Worm (Caenorhabditis elegans) whole organism, midembryonic: ENCODE data around the gene glb-19.

Experiments
- T22C8.4 ChIP-seq: fragments of 200-800 bp; sonication (Bioruptor generic); IDR thresholded peaks from 2 replicates; pipeline ENCODE4 v1.3.6; 2022; ENCODE audit warnings: missing genetic modification characterization, missing compliant biosample characterization
- cog-1 ChIP-seq: sonication (generic microtip); optimal IDR thresholded peaks from 2 replicates; lab custom pipeline; 2016; ENCODE audit warnings: missing genetic modification characterization, missing compliant biosample characterization
- ref-1 ChIP-seq: fragments of 200-800 bp; sonication (Bioruptor generic); conservative IDR thresholded peaks from 2 replicates; pipeline ENCODE4 v1.3.6; 2022; ENCODE audit warnings: missing genetic modification reagents, missing genetic modification characterization, missing compliant biosample characterization
- tab-1 ChIP-seq: fragments of 200-800 bp; sonication (Bioruptor generic); IDR thresholded peaks from 2 replicates; pipeline ENCODE4 v1.3.6; 2022; ENCODE audit warnings: missing genetic modification characterization, missing compliant biosample characterization

DNA sequence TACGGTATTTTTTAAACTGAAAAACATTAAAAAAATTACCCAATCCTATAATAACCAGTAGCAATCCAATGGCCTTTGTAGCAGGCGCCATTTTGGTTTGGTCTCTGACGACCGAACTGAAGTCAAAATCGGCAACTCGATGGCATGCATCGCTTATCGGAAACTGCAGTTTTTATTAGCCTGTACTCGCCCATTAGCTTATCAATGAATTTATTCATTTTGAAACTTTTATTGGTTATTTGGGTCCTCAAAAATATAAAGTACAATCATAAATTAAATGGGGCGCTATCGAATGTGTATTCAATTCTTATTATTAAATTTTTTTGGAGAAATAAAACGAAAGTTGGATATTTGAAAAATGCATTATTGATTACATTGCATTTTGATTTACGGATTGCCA is 25.2 kb downstream of the glb-19 start, which contains the start of gene R09H10.5:
- TF ChIP-seq T22C8.4 = no peak
- TF ChIP-seq ref-1 = no peak
- no peak for TF ChIP-seq tab-1
- TF ChIP-seq cog-1 (tag; lab: Kevin White, UChicago) = no peak
